Worm (Caenorhabditis elegans): Measurements from ENCODE around the gene qui-1.

qui-1 gene

ce11 chrIV:13601973-13602669, 40.5 kb downstream of the qui-1 start, which contains the start of gene Y45F10B.59 (continued):
- TF ChIP-seq pbrm-1 (GFP tag; IDR thresholded peaks at IDR 0.05): no peak
- TF ChIP-seq mel-28 (tag; optimal IDR thresholded peaks at IDR 0.05; ENCODE audit: borderline replicate concordance): no peak

- TF ChIP-seq pha-4 (tag; optimal IDR thresholded peaks at IDR 0.05) (no peak), nhr-80 (tag; optimal IDR thresholded peaks at IDR 0.05) (peak; percentile 26), mes-4 (tag; optimal IDR thresholded peaks at IDR 0.05) (no peak)
Observed at ce11 chrIV:13609755-13610154, 48.1 kb downstream of the qui-1 start, which contains the start of gene C08F11.13. Gene C08F11.13, minus strand, starts transcription at chrIV:13609892.

- no peak for TF ChIP-seq F49E8.2 (tag; optimal IDR thresholded peaks at IDR 0.05; ENCODE audit: insufficient read depth)
- no peak for TF ChIP-seq attf-5 (GFP tag; optimal IDR thresholded peaks at IDR 0.05)
Observed at ce11 chrIV:13619203-13619602, 57.5 kb downstream of the qui-1 start, which contains the start of gene C08F11.3. Gene C08F11.3, plus strand, starts transcription at chrIV:13619503.

- TF ChIP-seq ztf-26 (tag; optimal IDR thresholded peaks at IDR 0.05) (no peak), F55B11.4 (tag; optimal IDR thresholded peaks at IDR 0.05; ENCODE audit: borderline replicate concordance, insufficient read depth) (no peak), mel-28 (tag; optimal IDR thresholded peaks at IDR 0.05; ENCODE audit: borderline replicate concordance) (no peak), hmg-20 (GFP tag; IDR thresholded peaks at IDR 0.05) (no peak), snpc-4 (GFP tag; optimal IDR thresholded peaks at IDR 0.05) (no peak), snpc-4 (tag; optimal IDR thresholded peaks at IDR 0.05) (peak in 1 of 4 experiments; percentile 29), K12H6.12 (tag; optimal IDR thresholded peaks at IDR 0.05) (no peak)
Observed at ce11 chrIV:13623533-13623932, 61.9 kb downstream of the qui-1 start, which contains the start of gene C08F11.1. Gene C08F11.1, plus strand, starts transcription at chrIV:13623833.
